Fruit fly (Drosophila melanogaster) whole organism, embryonic: ENCODE measurements around the gene ftz-f1.
A peak's percentile ranks its signal among the peaks of the same experiment; 100 is the strongest.

ENCODE experiments used
- CG11085 ChIP-seq: fragments of 200-800 bp; sonication (Bioruptor generic); IDR thresholded peaks from 2 replicates; pipeline ENCODE4 v1.3.6; 2022; ENCODE audit warnings: missing biosample characterization, missing genetic modification characterization
- CG11696 ChIP-seq: fragments of 200-800 bp; sonication (Bioruptor generic); IDR thresholded peaks from 2 replicates; pipeline ENCODE4 v1.3.6; 2022; ENCODE audit warnings: missing biosample characterization, missing genetic modification characterization
- CG11723 ChIP-seq: fragments of 200-800 bp; sonication (Bioruptor generic); optimal IDR thresholded peaks from 2 replicates; lab custom pipeline; 2017; ENCODE audit warnings: missing biosample characterization, mild to moderate bottlenecking, missing genetic modification characterization
- CG13296 ChIP-seq: fragments of 200-800 bp; sonication (Bioruptor generic); optimal IDR thresholded peaks from 3 replicates; lab custom pipeline; 2018; ENCODE audit warnings: missing biosample characterization, mild to moderate bottlenecking, missing genetic modification characterization
- CG13775 ChIP-seq: fragments of 200-800 bp; sonication (Bioruptor generic); optimal IDR thresholded peaks from 3 replicates; lab custom pipeline; 2017; ENCODE audit warnings: missing biosample characterization, mild to moderate bottlenecking, missing genetic modification characterization
- CG13894 ChIP-seq: fragments of 200-800 bp; sonication (Bioruptor generic); optimal IDR thresholded peaks from 3 replicates; lab custom pipeline; 2018; ENCODE audit warnings: missing biosample characterization, mild to moderate bottlenecking, missing genetic modification characterization, moderate library complexity
- CG1529 ChIP-seq: fragments of 200-800 bp; sonication (Bioruptor generic); optimal IDR thresholded peaks from 3 replicates; lab custom pipeline; 2018; ENCODE audit warnings: missing biosample characterization, missing genetic modification characterization
- CG1602 ChIP-seq: fragments of 200-800 bp; sonication (Bioruptor generic); optimal IDR thresholded peaks from 3 replicates; lab custom pipeline; 2016; ENCODE audit warnings: missing biosample characterization, missing genetic modification characterization
- CG18262 ChIP-seq: fragments of 200-800 bp; optimal IDR thresholded peaks from 3 replicates; lab custom pipeline; 2019; ENCODE audit warnings: missing biosample characterization, mild to moderate bottlenecking, missing genetic modification characterization, moderate library complexity
- CG30431 ChIP-seq: fragments of 200-800 bp; sonication (Bioruptor generic); optimal IDR thresholded peaks from 2 replicates; lab custom pipeline; 2017; ENCODE audit warnings: missing biosample characterization, missing genetic modification characterization
- CG31224 ChIP-seq: fragments of 200-800 bp; sonication (Bioruptor generic); IDR thresholded peaks from 2 replicates; pipeline ENCODE4 v1.3.6; 2022; ENCODE audit warnings: missing biosample characterization, missing genetic modification characterization
- CG3847 ChIP-seq: fragments of 200-800 bp; sonication (Bioruptor generic); IDR thresholded peaks from 2 replicates; pipeline ENCODE4 v1.3.6; 2022; ENCODE audit warnings: missing biosample characterization, missing genetic modification characterization
- CG6765 ChIP-seq: fragments of 200-800 bp; sonication (Bioruptor generic); optimal IDR thresholded peaks from 3 replicates; lab custom pipeline; 2017; ENCODE audit warnings: missing biosample characterization, mild to moderate bottlenecking, missing genetic modification characterization
- CG7357 ChIP-seq: fragments of 200-800 bp; sonication (Bioruptor generic); IDR thresholded peaks from 3 replicates; pipeline ENCODE4 v1.3.6; 2022; ENCODE audit warnings: missing biosample characterization, missing genetic modification characterization
- CG7745 ChIP-seq: fragments of 200-800 bp; sonication (Bioruptor generic); optimal IDR thresholded peaks from 2 replicates; lab custom pipeline; 2018; ENCODE audit warnings: missing biosample characterization, mild to moderate bottlenecking, missing genetic modification characterization, moderate library complexity
- CG8359 ChIP-seq: fragments of 200-800 bp; sonication (Bioruptor generic); optimal IDR thresholded peaks from 2 replicates; lab custom pipeline; 2017; ENCODE audit warnings: missing biosample characterization, mild to moderate bottlenecking, missing genetic modification characterization, borderline replicate concordance
- Dbx ChIP-seq: fragments of 200-800 bp; sonication (Bioruptor generic); IDR thresholded peaks from 3 replicates; pipeline ENCODE4 v1.3.6; 2022; ENCODE audit warnings: missing biosample characterization, missing genetic modification characterization
- Doc2 ChIP-seq: fragments of 200-800 bp; sonication (Bioruptor generic); IDR thresholded peaks from 2 replicates; pipeline ENCODE4 v1.3.6; 2022; ENCODE audit warnings: missing biosample characterization, missing genetic modification characterization
- Dref ChIP-seq: fragments of 200-800 bp; sonication (Bioruptor generic); IDR thresholded peaks from 2 replicates; pipeline ENCODE4 v1.3.6; 2022; ENCODE audit warnings: missing biosample characterization, missing genetic modification characterization
- HLH4C ChIP-seq: fragments of 200-800 bp; sonication (Bioruptor generic); IDR thresholded peaks from 3 replicates; pipeline ENCODE4 v1.3.6; 2022; ENCODE audit warnings: missing biosample characterization, missing genetic modification characterization; ENCODE audit not compliant: partially characterized antibody
- Hey ChIP-seq: fragments of 200-800 bp; sonication (Bioruptor generic); optimal IDR thresholded peaks from 3 replicates; lab custom pipeline; 2018; ENCODE audit warnings: missing biosample characterization, mild to moderate bottlenecking, missing genetic modification characterization
- Kr ChIP-seq: fragments of 200-800 bp; sonication (Bioruptor generic); optimal IDR thresholded peaks from 2 replicates; lab custom pipeline; 2017; ENCODE audit warnings: missing biosample characterization, mild to moderate bottlenecking, missing genetic modification characterization
- MTF-1 ChIP-seq: fragments of 200-800 bp; sonication (Bioruptor generic); optimal IDR thresholded peaks from 2 replicates; lab custom pipeline; 2018; ENCODE audit warnings: missing biosample characterization, mild to moderate bottlenecking, missing genetic modification characterization, borderline replicate concordance
- Nf-YB ChIP-seq: fragments of 200-800 bp; sonication (Bioruptor generic); optimal IDR thresholded peaks from 3 replicates; lab custom pipeline; 2019; ENCODE audit warnings: missing biosample characterization, mild to moderate bottlenecking, missing genetic modification characterization, moderate library complexity
- PHDP ChIP-seq: fragments of 200-800 bp; sonication (Bioruptor generic); optimal IDR thresholded peaks from 3 replicates; lab custom pipeline; 2018; ENCODE audit warnings: missing biosample characterization, mild to moderate bottlenecking, missing genetic modification characterization, moderate library complexity
- Side ChIP-seq: fragments of 200-800 bp; sonication (Bioruptor generic); optimal IDR thresholded peaks from 2 replicates; lab custom pipeline; 2016; ENCODE audit warnings: missing biosample characterization, missing genetic modification characterization
- ab ChIP-seq: fragments of 200-800 bp; sonication (Bioruptor generic); optimal IDR thresholded peaks from 2 replicates; lab custom pipeline; 2016; ENCODE audit warnings: missing biosample characterization, missing genetic modification characterization
- bab2 ChIP-seq: fragments of 200-800 bp; sonication (Bioruptor generic); optimal IDR thresholded peaks from 2 replicates; lab custom pipeline; 2016; ENCODE audit warnings: missing biosample characterization, missing genetic modification characterization
- cg ChIP-seq: fragments of 200-800 bp; sonication (Bioruptor generic); optimal IDR thresholded peaks from 3 replicates; lab custom pipeline; 2019; ENCODE audit warnings: missing biosample characterization, mild to moderate bottlenecking, missing genetic modification characterization, moderate library complexity
- cwo ChIP-seq: fragments of 200-800 bp; sonication (Bioruptor generic); optimal IDR thresholded peaks from 3 replicates; lab custom pipeline; 2017; ENCODE audit warnings: missing biosample characterization, missing genetic modification characterization, mild to moderate bottlenecking, moderate library complexity, missing genetic modification reagents
- disco-r ChIP-seq: fragments of 200-800 bp; sonication (Bioruptor generic); optimal IDR thresholded peaks from 2 replicates; lab custom pipeline; 2016; ENCODE audit warnings: missing biosample characterization, missing genetic modification characterization
- dpn ChIP-seq, 2 experiments: fragments of 200-800 bp; sonication (Bioruptor generic); optimal IDR thresholded peaks; 3 replicates each; lab custom pipeline; 2016; ENCODE audit warnings: missing biosample characterization in 2 of 2, missing genetic modification characterization in 2 of 2
- insv ChIP-seq, 2 experiments: fragments of 200-800 bp; sonication (Bioruptor generic); optimal IDR thresholded peaks; 3 replicates each; lab custom pipeline; 2016 to 2018; ENCODE audit warnings: missing biosample characterization in 2 of 2, missing genetic modification characterization in 2 of 2
- klu ChIP-seq: fragments of 200-800 bp; sonication (Bioruptor generic); IDR thresholded peaks from 2 replicates; pipeline ENCODE4 v1.3.6; 2022; ENCODE audit warnings: missing biosample characterization, missing genetic modification characterization
- knrl ChIP-seq: fragments of 200-800 bp; sonication (Bioruptor generic); IDR thresholded peaks from 3 replicates; pipeline ENCODE4 v1.3.6; 2022; ENCODE audit warnings: missing biosample characterization, missing genetic modification characterization; ENCODE audit not compliant: partially characterized antibody
- lab ChIP-seq: fragments of 200-800 bp; sonication (Bioruptor generic); optimal IDR thresholded peaks from 3 replicates; lab custom pipeline; 2017; ENCODE audit warnings: missing biosample characterization, missing genetic modification characterization, mild to moderate bottlenecking, moderate library complexity, missing genetic modification reagents
- pb ChIP-seq: fragments of 200-800 bp; sonication (Bioruptor generic); optimal IDR thresholded peaks from 3 replicates; lab custom pipeline; 2016; ENCODE audit warnings: missing biosample characterization, missing genetic modification characterization
- psq ChIP-seq: fragments of 200-800 bp; sonication (Bioruptor generic); optimal IDR thresholded peaks from 2 replicates; lab custom pipeline; 2017; ENCODE audit warnings: missing biosample characterization, missing genetic modification characterization
- pum ChIP-seq: fragments of 200-800 bp; sonication (Bioruptor generic); optimal IDR thresholded peaks from 2 replicates; lab custom pipeline; 2016; ENCODE audit warnings: missing biosample characterization, missing genetic modification characterization
- sd ChIP-seq: fragments of 200-800 bp; sonication (Bioruptor generic); optimal IDR thresholded peaks from 3 replicates; lab custom pipeline; 2018; ENCODE audit warnings: missing biosample characterization, mild to moderate bottlenecking, missing genetic modification characterization, moderate library complexity
- seq ChIP-seq: fragments of 200-800 bp; sonication (Bioruptor generic); IDR thresholded peaks from 2 replicates; pipeline ENCODE4 v1.3.6; 2022; ENCODE audit warnings: missing biosample characterization, missing genetic modification characterization
- sisA ChIP-seq: fragments of 200-800 bp; sonication (Bioruptor generic); IDR thresholded peaks from 2 replicates; pipeline ENCODE4 v1.3.6; 2022; ENCODE audit warnings: missing biosample characterization, missing genetic modification characterization
- slp2 ChIP-seq: fragments of 200-800 bp; sonication (Bioruptor generic); optimal IDR thresholded peaks from 2 replicates; lab custom pipeline; 2016; ENCODE audit warnings: missing biosample characterization, missing genetic modification characterization
- sob ChIP-seq: fragments of 200-800 bp; sonication (Bioruptor generic); IDR thresholded peaks from 2 replicates; pipeline ENCODE4 v1.3.6; 2022; ENCODE audit warnings: missing biosample characterization, missing genetic modification characterization
- ssp ChIP-seq: fragments of 200-800 bp; sonication (Bioruptor generic); IDR thresholded peaks from 2 replicates; pipeline ENCODE4 v1.3.6; 2022; ENCODE audit warnings: missing biosample characterization, missing genetic modification characterization
- tio ChIP-seq: fragments of 200-800 bp; sonication (Bioruptor generic); optimal IDR thresholded peaks from 2 replicates; lab custom pipeline; 2017; ENCODE audit warnings: missing biosample characterization, missing genetic modification characterization, inconsistent platforms
- vvl ChIP-seq: fragments of 200-800 bp; sonication (Bioruptor generic); IDR thresholded peaks from 2 replicates; pipeline ENCODE4 v1.3.6; 2022; ENCODE audit warnings: missing biosample characterization, missing genetic modification characterization
- wdn ChIP-seq: fragments of 200-800 bp; sonication (Bioruptor generic); IDR thresholded peaks from 2 replicates; pipeline ENCODE4 v1.3.6; 2022; ENCODE audit warnings: missing biosample characterization, missing genetic modification characterization
- zen ChIP-seq: fragments of 200-800 bp; sonication (Bioruptor generic); optimal IDR thresholded peaks from 3 replicates; lab custom pipeline; 2018; ENCODE audit warnings: missing biosample characterization, mild to moderate bottlenecking, missing genetic modification characterization, moderate library complexity

ftz-f1 gene

dm6 chr3L:18791232-18792008 lies 9.7 kb downstream of the ftz-f1 start (continued):
- TF ChIP-seq cwo (GFP tag; lab: Kevin White, UChicago) (peak; percentile 64), tio (no peak), MTF-1 (GFP tag; lab: Kevin White, UChicago) (no peak), CG7357 (GFP tag; lab: Robert Waterston, UW) (0 out of 3 replicates have a peak, but pooled peaks have one; percentile 25), Hey (tag; lab: Kevin White, UChicago) (no peak), sisA (peak; percentile 35; the same call in 1 of the 2 replicates), CG13296 (peak; percentile 12), CG1529 (GFP tag; lab: Kevin White, UChicago) (no peak), cg (GFP tag; lab: Kevin White, UChicago) (peak; percentile 90), CG11723 (GFP tag; lab: Kevin White, UChicago) (no peak), CG11696 (GFP tag; lab: Robert Waterston, UW) (no peak), bab2 (GFP tag; lab: Kevin White, UChicago) (peak; percentile 32), CG13775 (GFP tag; lab: Kevin White, UChicago) (no peak), ssp (no peak), zen (no peak), ab (GFP tag; lab: Kevin White, UChicago) (no peak), CG13894 (tag; lab: Kevin White, UChicago) (no peak), PHDP (tag; lab: Kevin White, UChicago) (no peak), Doc2 (GFP tag; lab: Robert Waterston, UW) (no peak), pb (GFP tag; lab: Kevin White, UChicago) (no peak), seq (GFP tag; lab: Robert Waterston, UW) (no peak), Kr (GFP tag; lab: Kevin White, UChicago) (no peak), psq (no peak), CG6765 (peak; percentile 17), disco-r (GFP tag; lab: Kevin White, UChicago) (no peak), CG31224 (GFP tag; lab: Robert Waterston, UW) (peak; percentile 6; the same call in 1 of the 2 replicates), sd (tag; lab: Kevin White, UChicago) (peak; percentile 82), CG1602 (no peak), dpn (GFP tag; optimal IDR thresholded peaks at IDR 0.05; lab: Kevin White, UChicago) (peak; percentile 7 to 41), pum (GFP tag; lab: Kevin White, UChicago) (peak; percentile 12), lab (GFP tag; lab: Kevin White, UChicago) (peak; percentile 12), CG7745 (tag; lab: Kevin White, UChicago) (no peak), sob (GFP tag; lab: Robert Waterston, UW) (0 out of 2 replicates have a peak, but pooled peaks have one; percentile 8), CG18262 (tag; lab: Kevin White, UChicago) (no peak), slp2 (GFP tag; lab: Kevin White, UChicago) (no peak), CG3847 (peak; percentile 26; the same call in 1 of the 2 replicates), insv (GFP tag; optimal IDR thresholded peaks at IDR 0.05; lab: Kevin White, UChicago) (no peak), knrl (no peak), Dref (no peak), CG8359 (GFP tag; lab: Kevin White, UChicago) (no peak), Side (GFP tag; lab: Kevin White, UChicago) (no peak), CG30431 (GFP tag; lab: Kevin White, UChicago) (no peak), HLH4C (GFP tag; lab: Robert Waterston, UW) (no peak), CG11085 (GFP tag; lab: Robert Waterston, UW) (no peak), Nf-YB (GFP tag; lab: Kevin White, UChicago) (peak; percentile 13), klu (no peak), wdn (GFP tag; lab: Robert Waterston, UW) (no peak; the same call in 1 of the 2 replicates), vvl (GFP tag; lab: Robert Waterston, UW) (peak; percentile 26; the same call in 1 of the 2 replicates), Dbx (GFP tag; lab: Robert Waterston, UW) (peak; percentile 54; the same call in 1 of the 3 replicates)
